Worm (Caenorhabditis elegans): ENCODE results near the gene frpr-4.

Gene frpr-4

DNA sequence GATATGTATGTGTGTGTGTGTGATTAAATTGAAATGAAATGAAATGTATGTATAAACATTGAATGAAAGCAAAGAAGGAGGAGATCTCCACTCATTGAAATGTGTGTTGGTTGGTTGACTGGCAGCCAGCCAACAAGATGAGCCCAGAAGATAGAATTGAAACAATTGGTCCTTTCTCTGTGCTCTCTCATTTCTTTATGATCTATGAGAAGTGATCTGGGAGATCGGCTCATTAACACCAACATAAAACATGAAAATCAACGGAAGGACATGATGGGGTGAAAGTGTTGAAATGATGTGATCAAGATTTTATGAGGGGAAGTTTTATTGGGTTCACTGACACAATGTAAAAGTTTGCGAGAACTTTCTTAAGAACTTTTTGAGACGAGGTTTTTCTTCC is 32.5 kb downstream of the frpr-4 start (continued):
- peak; percentile 1 for TF ChIP-seq snu-23 (GFP tag; optimal IDR thresholded peaks at IDR 0.05)
- TF ChIP-seq nhr-12 (tag; optimal IDR thresholded peaks at IDR 0.05), result no peak

DNA sequence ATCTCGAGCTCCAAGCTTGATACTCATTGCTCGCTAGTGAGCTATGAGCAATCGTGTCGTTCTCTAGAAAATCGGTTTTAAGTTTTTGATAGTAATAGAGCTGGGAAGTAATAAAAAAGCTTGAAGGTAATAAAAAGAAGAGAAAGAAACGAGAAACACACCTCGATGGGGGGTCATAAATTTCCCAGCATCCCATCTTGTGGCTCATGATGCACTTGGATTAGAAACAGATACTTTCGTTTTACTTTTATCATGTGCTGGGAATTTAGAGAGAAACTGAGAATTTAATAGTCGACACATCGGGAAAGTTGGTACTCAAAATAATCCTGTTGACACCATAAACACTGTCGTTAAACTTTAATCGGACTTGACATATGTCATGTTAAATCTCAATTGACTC is 34.7 kb downstream of the frpr-4 start:
- TF ChIP-seq nhr-77 (tag; optimal IDR thresholded peaks at IDR 0.05) (no peak), fkh-4 (tag; optimal IDR thresholded peaks at IDR 0.05; ENCODE audit: borderline replicate concordance) (peak; percentile 73), ama-1 (optimal IDR thresholded peaks at IDR 0.05) (no peak), ztf-11 (tag; optimal IDR thresholded peaks at IDR 0.05) (no peak), mef-2 (tag; optimal IDR thresholded peaks at IDR 0.05) (no peak), zag-1 (tag; optimal IDR thresholded peaks at IDR 0.05) (no peak), grh-1 (GFP tag; IDR thresholded peaks at IDR 0.05) (no peak), lin-14 (GFP tag; optimal IDR thresholded peaks at IDR 0.05) (no peak), efl-1 (optimal IDR thresholded peaks at IDR 0.05) (no peak), efl-1 (GFP tag; optimal IDR thresholded peaks at IDR 0.05 in 1 of 2) (no peak), ets-5 (GFP tag; IDR thresholded peaks at IDR 0.05) (no peak), nhr-47 (tag; optimal IDR thresholded peaks at IDR 0.05) (no peak), unc-130 (tag; optimal IDR thresholded peaks at IDR 0.05) (peak; percentile 16), unc-62 (GFP tag; optimal IDR thresholded peaks at IDR 0.05) (no peak), jun-1 (tag; optimal IDR thresholded peaks at IDR 0.05) (no peak), ceh-88 (GFP tag; IDR thresholded peaks at IDR 0.05) (no peak), ztf-4 (tag; optimal IDR thresholded peaks at IDR 0.05) (no peak), lin-35 (GFP tag; optimal IDR thresholded peaks at IDR 0.05) (no peak), blmp-1 (tag; optimal IDR thresholded peaks at IDR 0.05) (no peak), nhr-71 (tag; optimal IDR thresholded peaks at IDR 0.05) (peak; percentile 36), sox-4 (tag; optimal IDR thresholded peaks at IDR 0.05) (no peak), nhr-19 (GFP tag; conservative IDR thresholded peaks at IDR 0.05) (no peak), tbx-2 (tag; optimal IDR thresholded peaks at IDR 0.05) (no peak), ceh-63 (GFP tag; optimal IDR thresholded peaks at IDR 0.05) (no peak), pqm-1 (tag; optimal IDR thresholded peaks at IDR 0.05) (no peak), hlh-17 (GFP tag; optimal IDR thresholded peaks at IDR 0.05; ENCODE audit: borderline replicate concordance) (no peak), mdl-1 (tag; optimal IDR thresholded peaks at IDR 0.05) (no peak), ceh-82 (tag; optimal IDR thresholded peaks at IDR 0.05) (no peak), snpc-4 (tag; optimal IDR thresholded peaks at IDR 0.05) (no peak), elt-2 (tag; optimal IDR thresholded peaks at IDR 0.05) (no peak), rnt-1 (tag; optimal IDR thresholded peaks at IDR 0.05) (peak; percentile 65), ces-1 (GFP tag; optimal IDR thresholded peaks at IDR 0.05) (no peak), fkh-8 (tag; optimal IDR thresholded peaks at IDR 0.05) (no peak), pax-3 (tag; optimal IDR thresholded peaks at IDR 0.05) (no peak), unc-98 (GFP tag; IDR thresholded peaks at IDR 0.05) (no peak), irx-1 (tag; optimal IDR thresholded peaks at IDR 0.05) (no peak), sup-37 (GFP tag; optimal IDR thresholded peaks at IDR 0.05) (no peak), swsn-7 (tag; optimal IDR thresholded peaks at IDR 0.05) (no peak), C34B4.2 (tag; optimal IDR thresholded peaks at IDR 0.05) (no peak), isw-1 (GFP tag; IDR thresholded peaks at IDR 0.05) (no peak), mab-9 (GFP tag; IDR thresholded peaks at IDR 0.05) (no peak), fkh-10 (GFP tag; optimal IDR thresholded peaks at IDR 0.05) (no peak), lin-13 (GFP tag; optimal IDR thresholded peaks at IDR 0.05) (no peak), mep-1 (tag; optimal IDR thresholded peaks at IDR 0.05) (no peak), C04F5.9 (tag; optimal IDR thresholded peaks at IDR 0.05) (no peak), nhr-76 (tag; optimal IDR thresholded peaks at IDR 0.05) (no peak), lsy-2 (tag; optimal IDR thresholded peaks at IDR 0.05) (peak in 1 of 2 experiments; percentile 19), dsc-1 (tag; optimal IDR thresholded peaks at IDR 0.05) (peak; percentile 96), elt-3 (tag; optimal IDR thresholded peaks at IDR 0.05) (no peak), unc-86 (tag; optimal IDR thresholded peaks at IDR 0.05) (no peak), nhr-90 (tag; optimal IDR thresholded peaks at IDR 0.05; ENCODE audit: poor library complexity) (no peak)

All from whole organism, L1 larva.